Worm (Caenorhabditis elegans) whole organism, young adult: Measurements from ENCODE around the gene cpb-2.

Experiments
- B0336.3 ChIP-seq: fragments of 200-800 bp; sonication (Bioruptor generic); IDR thresholded peaks from 2 replicates; pipeline ENCODE4 v1.3.6; 2022; ENCODE audit warnings: missing genetic modification characterization, missing compliant biosample characterization
- C17E4.6 ChIP-seq: fragments of 200-800 bp; sonication (Bioruptor generic); IDR thresholded peaks from 2 replicates; pipeline ENCODE4 v1.3.6; 2022; ENCODE audit warnings: missing genetic modification reagents, missing genetic modification characterization, missing compliant biosample characterization
- D2030.7 ChIP-seq: fragments of 200-800 bp; sonication (Bioruptor generic); IDR thresholded peaks from 2 replicates; pipeline ENCODE4 v1.3.6; 2022; ENCODE audit warnings: missing genetic modification reagents, missing genetic modification characterization, missing compliant biosample characterization
- F23B12.7 ChIP-seq: sonication (generic microtip); optimal IDR thresholded peaks from 2 replicates; lab custom pipeline; 2017; ENCODE audit warnings: missing genetic modification characterization, mild to moderate bottlenecking, missing compliant biosample characterization, antibody characterized with exemption, moderate library complexity; ENCODE audit not compliant: insufficient read depth
- F33H1.4 ChIP-seq: fragments of 200-800 bp; sonication (Bioruptor generic); IDR thresholded peaks from 2 replicates; pipeline ENCODE4 v1.3.6; 2022; ENCODE audit warnings: missing genetic modification reagents, missing genetic modification characterization, missing compliant biosample characterization
- F37B4.10 ChIP-seq: fragments of 200-800 bp; sonication (Bioruptor generic); IDR thresholded peaks from 2 replicates; pipeline ENCODE4 v1.3.6; 2022; ENCODE audit warnings: missing genetic modification characterization, missing compliant biosample characterization
- F57A8.1 ChIP-seq: fragments of 200-800 bp; sonication (Bioruptor generic); optimal IDR thresholded peaks from 2 replicates; lab custom pipeline; 2018; ENCODE audit warnings: mild to moderate bottlenecking, missing genetic modification characterization, moderate library complexity, missing compliant biosample characterization
- F57C9.4 ChIP-seq: sonication (generic microtip); optimal IDR thresholded peaks from 2 replicates; lab custom pipeline; 2017; ENCODE audit warnings: mild to moderate bottlenecking, missing genetic modification characterization, missing compliant biosample characterization
- K11D2.4 ChIP-seq: fragments of 200-800 bp; sonication (Bioruptor generic); IDR thresholded peaks from 2 replicates; pipeline ENCODE4 v1.3.6; 2022; ENCODE audit warnings: missing genetic modification reagents, missing genetic modification characterization, missing compliant biosample characterization
- T07F8.4 ChIP-seq: sonication (generic microtip); optimal IDR thresholded peaks from 2 replicates; lab custom pipeline; 2016; ENCODE audit warnings: mild to moderate bottlenecking, missing genetic modification characterization, moderate library complexity, missing compliant biosample characterization
- T26A5.8 ChIP-seq: sonication (generic microtip); optimal IDR thresholded peaks from 2 replicates; lab custom pipeline; 2016; ENCODE audit warnings: missing genetic modification characterization, missing compliant biosample characterization
- Y53G8AR.9 ChIP-seq: fragments of 200-800 bp; sonication (Bioruptor generic); conservative IDR thresholded peaks from 2 replicates; pipeline ENCODE4 v1.3.6; 2022; ENCODE audit warnings: missing genetic modification reagents, missing genetic modification characterization, missing compliant biosample characterization
- Y67H2A.10 ChIP-seq: fragments of 200-800 bp; sonication (Bioruptor generic); conservative IDR thresholded peaks from 2 replicates; pipeline ENCODE4 v1.3.6; 2022; ENCODE audit warnings: missing genetic modification reagents, missing genetic modification characterization, missing compliant biosample characterization
- ZK185.1 ChIP-seq: sonication (generic microtip); optimal IDR thresholded peaks from 2 replicates; lab custom pipeline; 2016; ENCODE audit warnings: mild to moderate bottlenecking, missing genetic modification characterization, missing compliant biosample characterization; ENCODE audit not compliant: poor library complexity, severe bottlenecking
- athp-1 ChIP-seq: sonication (generic microtip); optimal IDR thresholded peaks from 2 replicates; lab custom pipeline; 2017; ENCODE audit warnings: mild to moderate bottlenecking, missing genetic modification characterization, missing compliant biosample characterization
- ceh-79 ChIP-seq: sonication (generic microtip); optimal IDR thresholded peaks from 2 replicates; lab custom pipeline; 2017; ENCODE audit warnings: mild to moderate bottlenecking, missing genetic modification characterization, missing compliant biosample characterization
- ceh-91 ChIP-seq: fragments of 200-800 bp; sonication (Bioruptor generic); IDR thresholded peaks from 2 replicates; pipeline ENCODE4 v1.3.6; 2022; ENCODE audit warnings: missing genetic modification reagents, missing genetic modification characterization, missing compliant biosample characterization
- chd-7 ChIP-seq: sonication (generic microtip); optimal IDR thresholded peaks from 2 replicates; lab custom pipeline; 2016; ENCODE audit warnings: mild to moderate bottlenecking, missing genetic modification characterization, moderate library complexity, missing compliant biosample characterization
- dox-1 ChIP-seq: fragments of 200-800 bp; sonication (Bioruptor generic); IDR thresholded peaks from 2 replicates; pipeline ENCODE4 v1.3.6; 2022; ENCODE audit warnings: missing genetic modification reagents, missing genetic modification characterization, missing compliant biosample characterization
- dpff-1 ChIP-seq: sonication (generic microtip); optimal IDR thresholded peaks from 2 replicates; lab custom pipeline; 2017; ENCODE audit warnings: mild to moderate bottlenecking, missing genetic modification characterization, missing compliant biosample characterization
- dpl-1 ChIP-seq: fragments of 150-350 bp; optimal IDR thresholded peaks from 2 replicates; lab custom pipeline; 2014; ENCODE audit warnings: missing biosample characterization, missing genetic modification reagents, missing genetic modification characterization
- efl-1 ChIP-seq: fragments of 150-350 bp; optimal IDR thresholded peaks from 2 replicates; lab custom pipeline; 2014; ENCODE audit warnings: missing biosample characterization, missing genetic modification reagents, missing genetic modification characterization
- egrh-3 ChIP-seq: fragments of 200-800 bp; sonication (Bioruptor generic); IDR thresholded peaks from 2 replicates; pipeline ENCODE4 v1.3.6; 2022; ENCODE audit warnings: missing genetic modification reagents, missing genetic modification characterization, missing compliant biosample characterization
- ekl-4 ChIP-seq: fragments of 200-800 bp; sonication (Bioruptor generic); IDR thresholded peaks from 2 replicates; pipeline ENCODE4 v1.3.6; 2022; ENCODE audit warnings: missing genetic modification reagents, missing genetic modification characterization, missing compliant biosample characterization
- ets-4 ChIP-seq: fragments of 200-800 bp; sonication (Bioruptor generic); optimal IDR thresholded peaks from 2 replicates; lab custom pipeline; 2018; ENCODE audit warnings: mild to moderate bottlenecking, missing genetic modification characterization, missing compliant biosample characterization
- hmg-20 ChIP-seq: fragments of 200-800 bp; sonication (Bioruptor generic); IDR thresholded peaks from 2 replicates; pipeline ENCODE4 v1.3.6; 2022; ENCODE audit warnings: missing genetic modification reagents, missing genetic modification characterization, missing compliant biosample characterization
- lin-26 ChIP-seq: fragments of 200-800 bp; sonication (Bioruptor generic); IDR thresholded peaks from 2 replicates; pipeline ENCODE4 v1.3.6; 2022; ENCODE audit warnings: missing genetic modification reagents, missing genetic modification characterization, missing compliant biosample characterization
- lin-35 ChIP-seq, 3 experiments: fragments of 150-350 bp in 2 of 3; sonication (generic microtip) in 1 of 3; optimal IDR thresholded peaks; 2 replicates each; lab custom pipeline; 2014 to 2018; ENCODE audit warnings: missing biosample characterization in 3 of 3, missing genetic modification characterization in 3 of 3, missing genetic modification reagents in 3 of 3
- lin-54 ChIP-seq: fragments of 200-800 bp; sonication (Bioruptor generic); optimal IDR thresholded peaks from 2 replicates; lab custom pipeline; 2018; ENCODE audit warnings: mild to moderate bottlenecking, missing genetic modification characterization, missing compliant biosample characterization
- lir-1 ChIP-seq: fragments of 200-800 bp; sonication (Bioruptor generic); conservative IDR thresholded peaks from 2 replicates; pipeline ENCODE4 v1.3.6; 2022; ENCODE audit warnings: missing genetic modification reagents, missing genetic modification characterization, missing compliant biosample characterization
- madf-10 ChIP-seq: sonication (generic microtip); optimal IDR thresholded peaks from 2 replicates; lab custom pipeline; 2016; ENCODE audit warnings: mild to moderate bottlenecking, missing genetic modification characterization, missing compliant biosample characterization
- madf-6 ChIP-seq: fragments of 200-800 bp; sonication (Bioruptor generic); IDR thresholded peaks from 2 replicates; pipeline ENCODE4 v1.3.6; 2022; ENCODE audit warnings: missing genetic modification reagents, missing genetic modification characterization, missing compliant biosample characterization
- madf-8 ChIP-seq: fragments of 200-800 bp; sonication (Bioruptor generic); conservative IDR thresholded peaks from 2 replicates; pipeline ENCODE4 v1.3.6; 2022; ENCODE audit warnings: missing genetic modification reagents, missing genetic modification characterization, missing compliant biosample characterization
- mxl-1 ChIP-seq: sonication (generic microtip); optimal IDR thresholded peaks from 2 replicates; lab custom pipeline; 2016; ENCODE audit warnings: missing genetic modification characterization, missing compliant biosample characterization
- nfyb-1 ChIP-seq: fragments of 200-800 bp; sonication (Bioruptor generic); IDR thresholded peaks from 2 replicates; pipeline ENCODE4 v1.3.6; 2022; ENCODE audit warnings: missing genetic modification reagents, missing genetic modification characterization, missing compliant biosample characterization
- nhr-80 ChIP-seq: sonication (generic microtip); optimal IDR thresholded peaks from 2 replicates; lab custom pipeline; 2016; ENCODE audit warnings: missing genetic modification characterization, missing compliant biosample characterization
- pbrm-1 ChIP-seq: fragments of 200-800 bp; sonication (Bioruptor generic); IDR thresholded peaks from 2 replicates; pipeline ENCODE4 v1.3.6; 2022; ENCODE audit warnings: missing genetic modification reagents, missing genetic modification characterization, missing compliant biosample characterization
- pha-4 ChIP-seq: fragments of 150-350 bp; sonication (generic microtip); optimal IDR thresholded peaks from 2 replicates; lab custom pipeline; 2014; ENCODE audit warnings: missing biosample characterization, missing genetic modification reagents, missing genetic modification characterization
- repo-1 ChIP-seq: sonication (generic microtip); optimal IDR thresholded peaks from 2 replicates; lab custom pipeline; 2017; ENCODE audit warnings: mild to moderate bottlenecking, missing genetic modification characterization, missing compliant biosample characterization
- rpc-1 ChIP-seq, 2 experiments: fragments of 150-350 bp in 1 of 2; sonication (generic microtip) in 1 of 2; optimal IDR thresholded peaks; 2 replicates each; lab custom pipeline; 2014 to 2018; ENCODE audit warnings: missing biosample characterization in 1 of 2, missing genetic modification characterization in 1 of 2, missing genetic modification reagents in 1 of 2, missing genotype in 1 of 2
- snpc-1.1 ChIP-seq: sonication (generic microtip); optimal IDR thresholded peaks from 2 replicates; lab custom pipeline; 2017; ENCODE audit warnings: missing genetic modification characterization, mild to moderate bottlenecking, missing compliant biosample characterization, antibody characterized with exemption, moderate library complexity, missing genotype, missing genetic modification reagents; ENCODE audit not compliant: insufficient read depth
- snpc-4 ChIP-seq, 5 experiments: fragments of 150-350 bp in 1 of 5; sonication (generic microtip) in 4 of 5; optimal IDR thresholded peaks; 2 replicates each; lab custom pipeline; 2014 to 2018; ENCODE audit warnings: missing genetic modification characterization in 5 of 5, missing biosample characterization in 3 of 5, antibody characterized with exemption in 2 of 5, mild to moderate bottlenecking in 2 of 5, missing compliant biosample characterization in 2 of 5, missing genotype in 2 of 5, moderate library complexity in 2 of 5, missing genetic modification reagents in 1 of 5
- zim-3 ChIP-seq: sonication (generic microtip); optimal IDR thresholded peaks from 2 replicates; lab custom pipeline; 2017; ENCODE audit warnings: mild to moderate bottlenecking, missing genetic modification characterization, moderate library complexity, missing compliant biosample characterization
- ztf-18 ChIP-seq: sonication (generic microtip); optimal IDR thresholded peaks from 2 replicates; lab custom pipeline; 2016; ENCODE audit warnings: missing genotype, mild to moderate bottlenecking, missing genetic modification characterization, missing compliant biosample characterization
- ztf-22 ChIP-seq: fragments of 200-800 bp; sonication (Bioruptor generic); optimal IDR thresholded peaks from 2 replicates; lab custom pipeline; 2018; ENCODE audit warnings: mild to moderate bottlenecking, missing genetic modification characterization, moderate library complexity, missing compliant biosample characterization
- ztf-28 ChIP-seq: fragments of 200-800 bp; sonication (Bioruptor generic); IDR thresholded peaks from 2 replicates; pipeline ENCODE4 v1.3.6; 2022; ENCODE audit warnings: missing genetic modification reagents, missing genetic modification characterization, missing compliant biosample characterization
- ztf-6 ChIP-seq: fragments of 200-800 bp; sonication (Bioruptor generic); IDR thresholded peaks from 2 replicates; pipeline ENCODE4 v1.3.6; 2022; ENCODE audit warnings: missing genetic modification reagents, missing genetic modification characterization, missing compliant biosample characterization

cpb-2 gene

ce11 chrII:6235432-6236092, 43.0 kb downstream of the cpb-2 start, which contains the start of gene T24H7.9 (continued):
- TF ChIP-seq F37B4.10 (GFP tag; lab: Robert Waterston, UW): no peak
- no peak for TF ChIP-seq Y67H2A.10 (GFP tag; lab: Robert Waterston, UW)
- TF ChIP-seq nhr-80 (tag; lab: Kevin White, UChicago): peak; percentile 68
- no peak for TF ChIP-seq ztf-22 (GFP tag; lab: Kevin White, UChicago)
- TF ChIP-seq ztf-18 (tag; lab: Kevin White, UChicago): no peak
- TF ChIP-seq ceh-79: no peak
- peak; percentile 77 for TF ChIP-seq madf-8 (GFP tag; lab: Robert Waterston, UW)
- TF ChIP-seq T07F8.4: no peak
- no peak for TF ChIP-seq lin-35 (GFP tag; optimal IDR thresholded peaks at IDR 0.05; lab: Kevin White, UChicago)
- TF ChIP-seq K11D2.4 (GFP tag; lab: Robert Waterston, UW): no peak
- no peak for TF ChIP-seq C17E4.6 (GFP tag; lab: Robert Waterston, UW)
- peak; percentile 32 for TF ChIP-seq F23B12.7
- no peak for TF ChIP-seq egrh-3 (GFP tag; lab: Robert Waterston, UW)
- no peak for TF ChIP-seq zim-3
- no peak for TF ChIP-seq ztf-6 (GFP tag; lab: Robert Waterston, UW)
- TF ChIP-seq F57C9.4 (tag; lab: Kevin White, UChicago): no peak
- TF ChIP-seq chd-7 (tag; lab: Kevin White, UChicago): no peak
- no peak for TF ChIP-seq mxl-1 (tag; lab: Kevin White, UChicago)
- 0 out of 2 replicates have a peak, but pooled peaks have one; percentile 17 for TF ChIP-seq nfyb-1 (GFP tag; lab: Robert Waterston, UW)
- TF ChIP-seq efl-1 (GFP tag; lab: Kevin White, UChicago): peak; percentile 74
- TF ChIP-seq ceh-91 (GFP tag; lab: Robert Waterston, UW): peak; percentile 57
- peak; percentile 89 for TF ChIP-seq madf-6 (GFP tag; lab: Robert Waterston, UW)
- TF ChIP-seq dpff-1 (tag; lab: Kevin White, UChicago): no peak
- no peak for TF ChIP-seq athp-1 (tag; lab: Kevin White, UChicago)
- TF ChIP-seq repo-1 (tag; lab: Kevin White, UChicago): no peak
- TF ChIP-seq dox-1 (GFP tag; lab: Robert Waterston, UW): no peak
- TF ChIP-seq snpc-4 (GFP tag; optimal IDR thresholded peaks at IDR 0.05; lab: Kevin White, UChicago): no peak
- no peak for TF ChIP-seq snpc-4 (tag; optimal IDR thresholded peaks at IDR 0.05; lab: Kevin White, UChicago)
- no peak for TF ChIP-seq lin-26
- no peak for TF ChIP-seq snpc-1.1
- no peak for TF ChIP-seq ztf-28 (GFP tag; lab: Robert Waterston, UW)
- TF ChIP-seq D2030.7 (GFP tag; lab: Robert Waterston, UW): peak; percentile 50; the same call in 1 of the 2 replicates
- TF ChIP-seq B0336.3 (GFP tag; lab: Robert Waterston, UW): 0 out of 2 replicates have a peak, but pooled peaks have one; percentile 29
- no peak for TF ChIP-seq F57A8.1
- TF ChIP-seq Y53G8AR.9: no peak
- no peak for TF ChIP-seq pbrm-1 (GFP tag; lab: Robert Waterston, UW)
- peak; percentile 35 for TF ChIP-seq dpl-1
- no peak for TF ChIP-seq madf-10 (tag; lab: Kevin White, UChicago)
- TF ChIP-seq lir-1: no peak
- TF ChIP-seq T26A5.8 (tag; lab: Kevin White, UChicago): no peak
- no peak for TF ChIP-seq rpc-1 (optimal IDR thresholded peaks at IDR 0.05; lab: Kevin White, UChicago)
- no peak for TF ChIP-seq rpc-1 (tag; optimal IDR thresholded peaks at IDR 0.05; lab: Kevin White, UChicago)
- TF ChIP-seq ets-4 (GFP tag; lab: Kevin White, UChicago): no peak
- TF ChIP-seq pha-4 (tag; lab: Kevin White, UChicago): no peak
- no peak for TF ChIP-seq ZK185.1 (tag; lab: Kevin White, UChicago)
- no peak for TF ChIP-seq lin-54 (GFP tag; lab: Kevin White, UChicago)
- TF ChIP-seq hmg-20 (GFP tag; lab: Robert Waterston, UW): no peak
- no peak for TF ChIP-seq ekl-4 (GFP tag; lab: Robert Waterston, UW)
- TF ChIP-seq F33H1.4: peak; percentile 26; the same call in 1 of the 2 replicates
